Fruit fly (Drosophila melanogaster) whole organism, prepupa: ENCODE measurements around the gene CG14694.
A peak's percentile ranks its signal among the peaks of the same experiment; 100 is the strongest.

Experiments used
- Blimp-1 ChIP-seq: fragments of 200-800 bp; sonication (Bioruptor generic); optimal IDR thresholded peaks from 3 replicates; lab custom pipeline; 2017; ENCODE audit warnings: missing biosample characterization, missing genetic modification characterization, mild to moderate bottlenecking, moderate library complexity, missing genetic modification reagents
- CG10631 ChIP-seq: fragments of 200-800 bp; sonication (Bioruptor generic); optimal IDR thresholded peaks from 2 replicates; lab custom pipeline; 2016; ENCODE audit warnings: missing biosample characterization, missing genetic modification characterization
- CG10669 ChIP-seq: fragments of 200-800 bp; sonication (Bioruptor generic); optimal IDR thresholded peaks from 3 replicates; lab custom pipeline; 2018; ENCODE audit warnings: missing biosample characterization, mild to moderate bottlenecking, missing genetic modification characterization, moderate library complexity
- CG11294 ChIP-seq: fragments of 200-800 bp; sonication (Bioruptor generic); IDR thresholded peaks from 2 replicates; pipeline ENCODE4 v1.3.6; 2022; ENCODE audit warnings: missing biosample characterization, missing genetic modification characterization
- CG11762 ChIP-seq: fragments of 200-800 bp; sonication (Bioruptor generic); optimal IDR thresholded peaks from 3 replicates; lab custom pipeline; 2016; ENCODE audit warnings: missing biosample characterization, missing genetic modification characterization; ENCODE audit not compliant: insufficient read depth
- CG15336 ChIP-seq: fragments of 200-800 bp; sonication (Bioruptor generic); IDR thresholded peaks from 2 replicates; pipeline ENCODE4 v1.3.6; 2022; ENCODE audit warnings: missing biosample characterization, missing genetic modification characterization
- CG3032 ChIP-seq: fragments of 200-800 bp; optimal IDR thresholded peaks from 2 replicates; lab custom pipeline; 2019; ENCODE audit warnings: missing biosample characterization, mild to moderate bottlenecking, missing genetic modification characterization, moderate library complexity
- CG31627 ChIP-seq: fragments of 200-800 bp; sonication (Bioruptor generic); optimal IDR thresholded peaks from 3 replicates; lab custom pipeline; 2016; ENCODE audit warnings: missing biosample characterization, missing genetic modification characterization
- CG32006 ChIP-seq: fragments of 200-800 bp; sonication (Bioruptor generic); optimal IDR thresholded peaks from 3 replicates; lab custom pipeline; 2017; ENCODE audit warnings: missing biosample characterization, mild to moderate bottlenecking, missing genetic modification characterization
- CG34406 ChIP-seq: fragments of 200-800 bp; sonication (Bioruptor generic); optimal IDR thresholded peaks from 3 replicates; lab custom pipeline; 2016; ENCODE audit warnings: missing biosample characterization, missing genetic modification characterization
- CG3919 ChIP-seq: fragments of 200-800 bp; sonication (Bioruptor generic); optimal IDR thresholded peaks from 3 replicates; lab custom pipeline; 2016; ENCODE audit warnings: missing biosample characterization, missing genetic modification characterization
- CG4318 ChIP-seq: fragments of 200-800 bp; sonication (Bioruptor generic); optimal IDR thresholded peaks from 3 replicates; lab custom pipeline; 2017; ENCODE audit warnings: missing biosample characterization, mild to moderate bottlenecking, missing genetic modification characterization
- CG6163 ChIP-seq: fragments of 200-800 bp; sonication (Bioruptor generic); IDR thresholded peaks from 3 replicates; pipeline ENCODE4 v1.3.6; 2022; ENCODE audit warnings: missing biosample characterization, missing genetic modification characterization
- CG6854 ChIP-seq: fragments of 200-800 bp; sonication (Bioruptor generic); optimal IDR thresholded peaks from 2 replicates; lab custom pipeline; 2017; ENCODE audit warnings: missing biosample characterization, mild to moderate bottlenecking, missing genetic modification characterization
- CG7368 ChIP-seq: fragments of 200-800 bp; sonication (Bioruptor generic); optimal IDR thresholded peaks from 3 replicates; lab custom pipeline; 2016; ENCODE audit warnings: missing biosample characterization, missing genetic modification characterization
- CG8119 ChIP-seq: fragments of 200-800 bp; sonication (Bioruptor generic); IDR thresholded peaks from 3 replicates; pipeline ENCODE4 v1.3.6; 2022; ENCODE audit warnings: missing biosample characterization, missing genetic modification characterization
- CG8319 ChIP-seq: fragments of 200-800 bp; sonication (Bioruptor generic); optimal IDR thresholded peaks from 3 replicates; lab custom pipeline; 2016; ENCODE audit warnings: missing biosample characterization, missing genetic modification characterization
- CG9139 ChIP-seq: fragments of 200-800 bp; sonication (Bioruptor generic); optimal IDR thresholded peaks from 3 replicates; lab custom pipeline; 2017; ENCODE audit warnings: missing biosample characterization, mild to moderate bottlenecking, missing genetic modification characterization
- Eip75B ChIP-seq: fragments of 200-800 bp; sonication (Bioruptor generic); optimal IDR thresholded peaks from 3 replicates; lab custom pipeline; 2016; ENCODE audit warnings: missing biosample characterization, missing genetic modification characterization
- Eip78C ChIP-seq: fragments of 200-800 bp; sonication (Bioruptor generic); peaks from one replicate; lab custom pipeline; 2016; ENCODE audit warnings: missing biosample characterization, missing genetic modification characterization
- Eip93F ChIP-seq: fragments of 200-800 bp; sonication (Bioruptor generic); optimal IDR thresholded peaks from 2 replicates; lab custom pipeline; 2016; ENCODE audit warnings: missing biosample characterization, mild to moderate bottlenecking, missing genetic modification characterization
- Ets21C ChIP-seq: fragments of 200-800 bp; sonication (Bioruptor generic); optimal IDR thresholded peaks from 3 replicates; lab custom pipeline; 2016; ENCODE audit warnings: missing biosample characterization, missing genetic modification characterization
- Ets96B ChIP-seq: fragments of 200-800 bp; optimal IDR thresholded peaks from 2 replicates; lab custom pipeline; 2019; ENCODE audit warnings: missing biosample characterization, mild to moderate bottlenecking, missing genetic modification characterization, moderate library complexity
- Gug ChIP-seq: fragments of 200-800 bp; sonication (Bioruptor generic); IDR thresholded peaks from 2 replicates; pipeline ENCODE4 v1.3.6; 2022; ENCODE audit warnings: missing biosample characterization, missing genetic modification characterization
- Hr38 ChIP-seq: sonication (Bioruptor generic); optimal IDR thresholded peaks from 2 replicates; lab custom pipeline; 2016; ENCODE audit warnings: missing biosample characterization, missing genetic modification characterization
- Hr39 ChIP-seq: fragments of 200-800 bp; sonication (Bioruptor generic); optimal IDR thresholded peaks from 2 replicates; lab custom pipeline; 2016; ENCODE audit warnings: missing biosample characterization, missing genetic modification characterization
- Hr4 ChIP-seq: fragments of 200-800 bp; sonication (Bioruptor generic); optimal IDR thresholded peaks from 3 replicates; lab custom pipeline; 2016; ENCODE audit warnings: missing biosample characterization, missing genetic modification characterization
- Lpt ChIP-seq: fragments of 200-800 bp; sonication (Bioruptor generic); optimal IDR thresholded peaks from 3 replicates; lab custom pipeline; 2016; ENCODE audit warnings: missing biosample characterization, missing genetic modification characterization
- Met ChIP-seq: fragments of 200-800 bp; sonication (Bioruptor generic); optimal IDR thresholded peaks from 3 replicates; lab custom pipeline; 2016; ENCODE audit warnings: missing biosample characterization, missing genetic modification characterization
- OdsH ChIP-seq: fragments of 200-800 bp; sonication (Bioruptor generic); optimal IDR thresholded peaks from 3 replicates; lab custom pipeline; 2016; ENCODE audit warnings: missing biosample characterization, missing genetic modification characterization
- Smox ChIP-seq: fragments of 200-800 bp; sonication (Bioruptor generic); optimal IDR thresholded peaks from 3 replicates; lab custom pipeline; 2016; ENCODE audit warnings: missing biosample characterization, missing genetic modification characterization
- Sox102F ChIP-seq: fragments of 200-800 bp; sonication (Bioruptor generic); optimal IDR thresholded peaks from 2 replicates; lab custom pipeline; 2016; ENCODE audit warnings: missing biosample characterization, mild to moderate bottlenecking, missing genetic modification characterization
- Sox14 ChIP-seq: fragments of 200-800 bp; sonication (Bioruptor generic); optimal IDR thresholded peaks from 3 replicates; lab custom pipeline; 2016; ENCODE audit warnings: missing biosample characterization, missing genetic modification characterization
- Sox15 ChIP-seq: fragments of 200-800 bp; sonication (Bioruptor generic); optimal IDR thresholded peaks from 3 replicates; lab custom pipeline; 2016; ENCODE audit warnings: missing biosample characterization, missing genetic modification characterization
- achi ChIP-seq: fragments of 200-800 bp; sonication (Bioruptor generic); optimal IDR thresholded peaks from 3 replicates; lab custom pipeline; 2016; ENCODE audit warnings: missing biosample characterization, missing genetic modification characterization
- acj6 ChIP-seq: fragments of 200-800 bp; sonication (Bioruptor generic); optimal IDR thresholded peaks from 3 replicates; lab custom pipeline; 2016; ENCODE audit warnings: missing biosample characterization, missing genetic modification characterization
- cyc ChIP-seq: fragments of 200-800 bp; sonication (Bioruptor generic); optimal IDR thresholded peaks from 3 replicates; lab custom pipeline; 2016; ENCODE audit warnings: missing biosample characterization, missing genetic modification characterization
- dac ChIP-seq: fragments of 200-800 bp; sonication (Bioruptor generic); optimal IDR thresholded peaks from 2 replicates; lab custom pipeline; 2017; ENCODE audit warnings: missing biosample characterization, mild to moderate bottlenecking, missing genetic modification characterization
- dsx ChIP-seq: fragments of 200-800 bp; optimal IDR thresholded peaks from 3 replicates; lab custom pipeline; 2019; ENCODE audit warnings: missing biosample characterization, mild to moderate bottlenecking, missing genetic modification characterization, moderate library complexity; ENCODE audit not compliant: poor library complexity, severe bottlenecking
- eg ChIP-seq: fragments of 200-800 bp; sonication (Bioruptor generic); IDR thresholded peaks from 3 replicates; pipeline ENCODE4 v1.3.6; 2022; ENCODE audit warnings: missing biosample characterization, missing genetic modification characterization
- fd59A ChIP-seq: fragments of 200-800 bp; sonication (Bioruptor generic); optimal IDR thresholded peaks from 2 replicates; lab custom pipeline; 2017; ENCODE audit warnings: missing biosample characterization, mild to moderate bottlenecking, missing genetic modification characterization, missing genetic modification reagents
- fkh ChIP-seq: fragments of 200-800 bp; sonication (Bioruptor generic); optimal IDR thresholded peaks from 3 replicates; lab custom pipeline; 2017; ENCODE audit warnings: missing biosample characterization, mild to moderate bottlenecking, missing genetic modification characterization, moderate library complexity
- lz ChIP-seq: fragments of 200-800 bp; sonication (Bioruptor generic); optimal IDR thresholded peaks from 3 replicates; lab custom pipeline; 2016; ENCODE audit warnings: missing biosample characterization, missing genetic modification characterization
- net ChIP-seq: fragments of 200-800 bp; sonication (Bioruptor generic); optimal IDR thresholded peaks from 3 replicates; lab custom pipeline; 2016; ENCODE audit warnings: missing biosample characterization, missing genetic modification characterization
- pdm3 ChIP-seq: fragments of 200-800 bp; sonication (Bioruptor generic); optimal IDR thresholded peaks from 3 replicates; lab custom pipeline; 2016; ENCODE audit warnings: missing biosample characterization, missing genetic modification characterization
- spab ChIP-seq: fragments of 200-800 bp; sonication (Bioruptor generic); optimal IDR thresholded peaks from 2 replicates; lab custom pipeline; 2017; ENCODE audit warnings: missing biosample characterization, mild to moderate bottlenecking, missing genetic modification characterization, missing genetic modification reagents
- ss ChIP-seq, 2 experiments: fragments of 200-800 bp; sonication (Bioruptor generic); optimal IDR thresholded peaks; 2 replicates in 1 of 2; 3 replicates in 1 of 2; lab custom pipeline; 2017 to 2018; ENCODE audit warnings: mild to moderate bottlenecking in 2 of 2, missing biosample characterization in 2 of 2, missing genetic modification characterization in 2 of 2, moderate library complexity in 1 of 2
- svp ChIP-seq: fragments of 200-800 bp; sonication (Bioruptor generic); peaks from one replicate; lab custom pipeline; 2016; ENCODE audit warnings: missing biosample characterization, missing genetic modification characterization
- topi ChIP-seq: fragments of 200-800 bp; sonication (Bioruptor generic); optimal IDR thresholded peaks from 3 replicates; lab custom pipeline; 2016; ENCODE audit warnings: missing biosample characterization, missing genetic modification characterization
- vri ChIP-seq: fragments of 200-800 bp; sonication (Bioruptor generic); optimal IDR thresholded peaks from 3 replicates; lab custom pipeline; 2016; ENCODE audit warnings: missing biosample characterization, mild to moderate bottlenecking, missing genetic modification characterization

CG14694 gene

dm6 chr3R:10875515-10876434 lies 16.2 kb upstream of the CG14694 start, which contains the start of gene Sodh2:
TSS of gene Sodh2 (plus strand) at chr3R:10876384.
- TF ChIP-seq CG3919 (GFP tag; lab: Kevin White, UChicago) (peak; percentile 52), Lpt (GFP tag; lab: Kevin White, UChicago) (peak; percentile 43), svp (GFP tag; lab: Kevin White, UChicago) (peak; percentile 75), Sox102F (GFP tag; lab: Kevin White, UChicago) (peak; percentile 77), acj6 (GFP tag; lab: Kevin White, UChicago) (peak; percentile 26), vri (GFP tag; lab: Kevin White, UChicago) (peak; percentile 78), Eip93F (GFP tag; lab: Kevin White, UChicago) (peak; percentile 50), dsx (GFP tag; lab: Kevin White, UChicago) (peak; percentile 70), Met (peak; percentile 22), eg (peak; percentile 88), topi (GFP tag; lab: Kevin White, UChicago) (peak; percentile 46), fd59A (GFP tag; lab: Kevin White, UChicago) (no peak), lz (GFP tag; lab: Kevin White, UChicago) (peak; percentile 53), net (GFP tag; lab: Kevin White, UChicago) (peak; percentile 56), Ets21C (GFP tag; lab: Kevin White, UChicago) (peak; percentile 1), Hr38 (GFP tag; lab: Kevin White, UChicago) (no peak), CG10631 (GFP tag; lab: Kevin White, UChicago) (peak; percentile 12), CG7368 (GFP tag; lab: Kevin White, UChicago) (peak; percentile 45), pdm3 (GFP tag; lab: Kevin White, UChicago) (peak; percentile 53), Hr4 (peak; percentile 72), Sox14 (GFP tag; lab: Kevin White, UChicago) (peak; percentile 50), CG6854 (GFP tag; lab: Kevin White, UChicago) (peak; percentile 78), Smox (GFP tag; lab: Kevin White, UChicago) (peak; percentile 42), CG10669 (GFP tag; lab: Kevin White, UChicago) (peak; percentile 50), CG6163 (GFP tag; lab: Robert Waterston, UW) (peak; percentile 66), cyc (GFP tag; lab: Kevin White, UChicago) (peak; percentile 16), CG11762 (GFP tag; lab: Kevin White, UChicago) (peak; percentile 11), spab (peak; percentile 35), CG9139 (GFP tag; lab: Kevin White, UChicago) (peak; percentile 42), achi (GFP tag; lab: Kevin White, UChicago) (peak; percentile 68), fkh (GFP tag; lab: Kevin White, UChicago) (peak; percentile 97), CG34406 (GFP tag; lab: Kevin White, UChicago) (peak; percentile 67), CG15336 (GFP tag; lab: Robert Waterston, UW) (peak; percentile 86), CG3032 (tag; lab: Kevin White, UChicago) (peak; percentile 58), Sox15 (no peak), dac (peak; percentile 32), ss (GFP tag; optimal IDR thresholded peaks at IDR 0.05; lab: Kevin White, UChicago) (peak; percentile 28 to 66), Ets96B (tag; lab: Kevin White, UChicago) (peak; percentile 58), CG31627 (GFP tag; lab: Kevin White, UChicago) (peak; percentile 7), CG11294 (GFP tag; lab: Robert Waterston, UW) (peak; percentile 65), Eip78C (GFP tag; lab: Kevin White, UChicago) (peak; percentile 85), Eip75B (GFP tag; lab: Kevin White, UChicago) (no peak), CG32006 (GFP tag; lab: Kevin White, UChicago) (peak; percentile 63), Hr39 (peak; percentile 5), Blimp-1 (GFP tag; lab: Kevin White, UChicago) (peak; percentile 48), Gug (GFP tag; lab: Robert Waterston, UW) (peak; percentile 53; the same call in 1 of the 2 replicates), CG8119 (GFP tag; lab: Robert Waterston, UW) (peak; percentile 76), OdsH (GFP tag; lab: Kevin White, UChicago) (peak; percentile 65), CG8319 (GFP tag; lab: Kevin White, UChicago) (no peak), CG4318 (GFP tag; lab: Kevin White, UChicago) (no peak)
